Worm (Caenorhabditis elegans) whole organism, L1 larva: ENCODE data around the gene M02D8.7.

Experiments used
- aha-1 ChIP-seq: fragments of 150-350 bp; optimal IDR thresholded peaks from 2 replicates; lab custom pipeline; 2014; ENCODE audit warnings: missing biosample characterization, missing genetic modification characterization
- alr-1 ChIP-seq: fragments of 200-800 bp; sonication (Bioruptor generic); optimal IDR thresholded peaks from 2 replicates; lab custom pipeline; 2018; ENCODE audit warnings: borderline replicate concordance, mild to moderate bottlenecking, missing genetic modification characterization, missing compliant biosample characterization
- aly-2 ChIP-seq: fragments of 150-350 bp; optimal IDR thresholded peaks from 2 replicates; lab custom pipeline; 2014; ENCODE audit warnings: missing biosample characterization, missing genetic modification characterization
- ceh-63 ChIP-seq: fragments of 200-800 bp; sonication (Bioruptor generic); optimal IDR thresholded peaks from 2 replicates; lab custom pipeline; 2018; ENCODE audit warnings: mild to moderate bottlenecking, missing genetic modification characterization, missing compliant biosample characterization
- ceh-8 ChIP-seq: fragments of 200-800 bp; sonication (Bioruptor generic); optimal IDR thresholded peaks from 2 replicates; lab custom pipeline; 2018; ENCODE audit warnings: mild to moderate bottlenecking, missing genetic modification characterization, moderate library complexity, missing compliant biosample characterization
- ceh-82 ChIP-seq, 3 experiments: fragments of 150-350 bp in 1 of 3; sonication (generic microtip) in 2 of 3; optimal IDR thresholded peaks; 2 replicates each; lab custom pipeline; 2014 to 2017; ENCODE audit warnings: missing biosample characterization in 3 of 3, missing genetic modification characterization in 3 of 3
- ceh-90 ChIP-seq: sonication (generic microtip); optimal IDR thresholded peaks from 2 replicates; lab custom pipeline; 2016; ENCODE audit warnings: missing genetic modification characterization, missing compliant biosample characterization
- ces-1 ChIP-seq: fragments of 150-350 bp; optimal IDR thresholded peaks from 2 replicates; lab custom pipeline; 2014; ENCODE audit warnings: missing biosample characterization, missing genetic modification reagents, missing genetic modification characterization
- efl-3 ChIP-seq: fragments of 200-800 bp; sonication (Bioruptor generic); optimal IDR thresholded peaks from 2 replicates; lab custom pipeline; 2018; ENCODE audit warnings: mild to moderate bottlenecking, missing genetic modification characterization, missing compliant biosample characterization
- egl-13 ChIP-seq: sonication (generic microtip); optimal IDR thresholded peaks from 2 replicates; lab custom pipeline; 2016; ENCODE audit warnings: missing genotype, missing genetic modification reagents, missing genetic modification characterization, missing compliant biosample characterization
- egl-27 ChIP-seq, 2 experiments: fragments of 150-350 bp in 1 of 2; sonication (generic microtip); optimal IDR thresholded peaks; 3 replicates each; lab custom pipeline; 2017 to 2018; ENCODE audit warnings: missing biosample characterization in 2 of 2, missing genetic modification characterization in 2 of 2, missing genetic modification reagents in 2 of 2
- elt-3 ChIP-seq, 6 experiments: fragments of 150-350 bp in 1 of 6; sonication (generic microtip); optimal IDR thresholded peaks; 2 replicates each; lab custom pipeline; 2017 to 2018; ENCODE audit warnings: missing biosample characterization in 6 of 6, missing genetic modification characterization in 6 of 6, inconsistent platforms in 1 of 6
- fkh-8 ChIP-seq: sonication (generic microtip); optimal IDR thresholded peaks from 2 replicates; lab custom pipeline; 2016; ENCODE audit warnings: mild to moderate bottlenecking, missing genetic modification characterization, missing compliant biosample characterization
- hlh-4 ChIP-seq: sonication (generic microtip); optimal IDR thresholded peaks from 2 replicates; lab custom pipeline; 2016; ENCODE audit warnings: mild to moderate bottlenecking, missing genetic modification characterization, missing compliant biosample characterization
- isw-1 ChIP-seq: fragments of 200-800 bp; sonication (Bioruptor generic); IDR thresholded peaks from 2 replicates; pipeline ENCODE4 v1.3.6; 2022; ENCODE audit warnings: missing genetic modification characterization, missing compliant biosample characterization
- lin-13 ChIP-seq: fragments of 150-350 bp; optimal IDR thresholded peaks from 2 replicates; lab custom pipeline; 2014; ENCODE audit warnings: missing biosample characterization, missing genetic modification reagents, missing genetic modification characterization
- lin-14 ChIP-seq: fragments of 200-800 bp; sonication (Bioruptor generic); optimal IDR thresholded peaks from 2 replicates; lab custom pipeline; 2018; ENCODE audit warnings: mild to moderate bottlenecking, missing genetic modification characterization, moderate library complexity, missing compliant biosample characterization
- lin-35 ChIP-seq, 2 experiments: fragments of 150-350 bp; optimal IDR thresholded peaks; 2 replicates each; lab custom pipeline; 2014; ENCODE audit warnings: missing biosample characterization in 2 of 2, missing genetic modification characterization in 2 of 2, missing genetic modification reagents in 2 of 2
- lin-39 ChIP-seq: fragments of 150-350 bp; optimal IDR thresholded peaks from 2 replicates; lab custom pipeline; 2014; ENCODE audit warnings: missing biosample characterization, missing genetic modification reagents, missing genetic modification characterization
- lsy-2 ChIP-seq, 2 experiments: fragments of 150-350 bp; optimal IDR thresholded peaks; 2 replicates each; lab custom pipeline; 2014; ENCODE audit warnings: missing biosample characterization in 2 of 2, missing genetic modification characterization in 2 of 2
- mdl-1 ChIP-seq, 2 experiments: fragments of 150-350 bp; optimal IDR thresholded peaks; 2 replicates each; lab custom pipeline; 2014 to 2017; ENCODE audit warnings: missing biosample characterization in 2 of 2, missing genetic modification characterization in 2 of 2, inconsistent platforms in 1 of 2
- nhr-19 ChIP-seq: fragments of 200-800 bp; sonication (Bioruptor generic); conservative IDR thresholded peaks from 2 replicates; pipeline ENCODE4 v1.3.6; 2022; ENCODE audit warnings: missing genetic modification characterization, missing compliant biosample characterization
- nhr-237 ChIP-seq: fragments of 150-350 bp; optimal IDR thresholded peaks from 2 replicates; lab custom pipeline; 2014; ENCODE audit warnings: missing biosample characterization, missing genetic modification characterization
- nhr-71 ChIP-seq: sonication (generic microtip); optimal IDR thresholded peaks from 2 replicates; lab custom pipeline; 2016; ENCODE audit warnings: mild to moderate bottlenecking, missing genetic modification characterization, moderate library complexity, missing compliant biosample characterization
- nhr-77 ChIP-seq: fragments of 150-350 bp; optimal IDR thresholded peaks from 2 replicates; lab custom pipeline; 2014; ENCODE audit warnings: missing biosample characterization, missing genetic modification characterization
- nhr-84 ChIP-seq: sonication (generic microtip); optimal IDR thresholded peaks from 2 replicates; lab custom pipeline; 2017; ENCODE audit warnings: missing biosample characterization, missing genetic modification characterization
- nhr-90 ChIP-seq: sonication (generic microtip); optimal IDR thresholded peaks from 2 replicates; lab custom pipeline; 2016; ENCODE audit warnings: mild to moderate bottlenecking, missing genetic modification characterization, missing compliant biosample characterization; ENCODE audit not compliant: poor library complexity
- pag-3 ChIP-seq: sonication (generic microtip); optimal IDR thresholded peaks from 2 replicates; lab custom pipeline; 2017; ENCODE audit warnings: missing genetic modification characterization, mild to moderate bottlenecking, missing compliant biosample characterization, antibody characterized with exemption, borderline replicate concordance; ENCODE audit not compliant: insufficient read depth
- pax-3 ChIP-seq: fragments of 200-800 bp; sonication (Bioruptor generic); optimal IDR thresholded peaks from 2 replicates; lab custom pipeline; 2018; ENCODE audit warnings: mild to moderate bottlenecking, missing genetic modification characterization, moderate library complexity, missing compliant biosample characterization
- pqm-1 ChIP-seq: sonication (generic microtip); optimal IDR thresholded peaks from 3 replicates; lab custom pipeline; 2017; ENCODE audit warnings: missing biosample characterization, missing genetic modification characterization
- rnt-1 ChIP-seq: sonication (generic microtip); optimal IDR thresholded peaks from 2 replicates; lab custom pipeline; 2016; ENCODE audit warnings: mild to moderate bottlenecking, missing genetic modification characterization, moderate library complexity, missing compliant biosample characterization
- skn-1 ChIP-seq: fragments of 150-350 bp; optimal IDR thresholded peaks from 2 replicates; lab custom pipeline; 2014; ENCODE audit warnings: missing biosample characterization, missing genetic modification characterization
- snpc-4 ChIP-seq: fragments of 150-350 bp; optimal IDR thresholded peaks from 2 replicates; lab custom pipeline; 2014; ENCODE audit warnings: missing biosample characterization, missing genetic modification characterization
- sox-4 ChIP-seq: sonication (generic microtip); optimal IDR thresholded peaks from 2 replicates; lab custom pipeline; 2016; ENCODE audit warnings: missing genetic modification characterization, missing compliant biosample characterization
- unc-98 ChIP-seq: fragments of 200-800 bp; sonication (Bioruptor generic); IDR thresholded peaks from 2 replicates; pipeline ENCODE4 v1.3.6; 2022; ENCODE audit warnings: missing genetic modification characterization, missing compliant biosample characterization
- xbp-1 ChIP-seq: sonication (generic microtip); optimal IDR thresholded peaks from 2 replicates; lab custom pipeline; 2016; ENCODE audit warnings: missing genetic modification characterization, missing compliant biosample characterization
- zag-1 ChIP-seq: fragments of 150-350 bp; optimal IDR thresholded peaks from 2 replicates; lab custom pipeline; 2014; ENCODE audit warnings: missing biosample characterization, missing genetic modification characterization
- zip-4 ChIP-seq: fragments of 200-800 bp; sonication (Bioruptor generic); optimal IDR thresholded peaks from 2 replicates; lab custom pipeline; 2018; ENCODE audit warnings: mild to moderate bottlenecking, missing genetic modification characterization, moderate library complexity, missing compliant biosample characterization
- ztf-4 ChIP-seq: fragments of 150-350 bp; optimal IDR thresholded peaks from 2 replicates; lab custom pipeline; 2014; ENCODE audit warnings: missing biosample characterization, missing genetic modification characterization

The M02D8.7 gene

DNA sequence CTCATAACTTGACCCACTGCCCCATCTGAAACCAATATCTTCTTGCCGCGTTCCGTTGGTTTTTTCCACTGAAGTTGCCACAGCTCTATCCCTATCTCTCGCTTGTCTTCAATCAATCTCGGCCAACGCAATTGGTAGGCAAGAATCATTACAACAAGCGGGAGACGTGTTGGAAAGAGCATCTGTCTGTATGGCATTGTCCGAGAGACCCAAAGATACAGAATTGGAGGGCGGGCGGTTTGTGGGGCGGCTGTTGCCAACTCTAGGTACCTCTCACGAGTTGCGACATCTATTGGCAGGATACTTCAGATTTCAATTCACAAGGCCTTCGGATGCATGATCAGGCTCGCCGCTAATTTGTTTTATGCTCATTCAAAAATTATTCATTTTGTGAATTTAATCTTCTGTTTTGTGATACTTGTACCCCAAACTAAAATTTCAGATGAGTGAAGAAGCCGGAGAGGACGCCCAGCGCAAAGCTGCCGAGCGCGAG, 46.3 kb upstream of the M02D8.7 start, which contains the start of gene unc-27 (continued):
- TF ChIP-seq lin-35 (GFP tag; optimal IDR thresholded peaks at IDR 0.05; lab: Kevin White, UChicago) (no peak), nhr-71 (tag; lab: Kevin White, UChicago) (peak; percentile 74), nhr-77 (tag; lab: Kevin White, UChicago) (no peak), ztf-4 (tag; lab: Kevin White, UChicago) (no peak), zip-4 (GFP tag; lab: Kevin White, UChicago) (no peak), egl-27 (tag; optimal IDR thresholded peaks at IDR 0.05; lab: Kevin White, UChicago) (no peak), unc-98 (no peak), pax-3 (tag; lab: Kevin White, UChicago) (no peak), lsy-2 (tag; optimal IDR thresholded peaks at IDR 0.05; lab: Kevin White, UChicago) (peak in 1 of 2 experiments; percentile 23), rnt-1 (tag; lab: Kevin White, UChicago) (peak; percentile 81)

DNA sequence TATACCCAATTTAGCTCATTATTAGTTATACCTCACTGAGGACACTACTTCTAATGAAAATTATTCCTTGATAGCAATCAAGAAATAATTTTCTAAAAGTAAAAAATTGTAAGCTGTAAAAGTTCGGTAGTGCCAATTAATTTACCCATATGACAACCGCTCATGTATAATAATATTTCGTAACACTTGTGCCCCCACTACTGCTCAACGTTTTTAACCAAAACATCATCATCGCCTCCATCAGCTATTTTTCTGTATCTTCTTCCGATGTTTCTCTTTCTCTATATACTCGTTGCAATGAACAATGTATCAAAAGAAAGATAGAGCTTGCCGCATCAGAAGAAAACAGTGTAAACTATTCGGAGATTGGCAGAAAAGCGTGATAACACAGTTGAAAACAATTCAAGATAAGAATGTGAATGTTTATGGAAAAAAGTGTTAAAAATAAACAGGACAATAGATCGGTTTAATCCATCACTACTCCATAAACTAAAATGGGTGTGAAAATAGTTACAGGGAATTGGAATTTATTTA, 45.0 kb upstream of the M02D8.7 start:
- TF ChIP-seq egl-13 (tag; lab: Kevin White, UChicago) (no peak), pqm-1 (tag; lab: Kevin White, UChicago) (no peak), hlh-4 (no peak), ceh-8 (no peak), nhr-19 (GFP tag; lab: Robert Waterston, UW) (no peak), aha-1 (no peak), sox-4 (tag; lab: Kevin White, UChicago) (no peak), ces-1 (no peak), ceh-90 (tag; lab: Kevin White, UChicago) (no peak), unc-98 (no peak), zag-1 (tag; lab: Kevin White, UChicago) (no peak), nhr-90 (tag; lab: Kevin White, UChicago) (no peak), ceh-82 (tag; optimal IDR thresholded peaks at IDR 0.05; lab: Kevin White, UChicago) (peak in 1 of 3 experiments; percentile 9), aly-2 (no peak), lin-14 (GFP tag; lab: Kevin White, UChicago) (peak; percentile 45), snpc-4 (no peak), elt-3 (tag; optimal IDR thresholded peaks at IDR 0.05; lab: Kevin White, UChicago) (no peak), nhr-71 (tag; lab: Kevin White, UChicago) (peak; percentile 20), fkh-8 (tag; lab: Kevin White, UChicago) (no peak), egl-27 (tag; optimal IDR thresholded peaks at IDR 0.05; lab: Kevin White, UChicago) (no peak), nhr-237 (tag; lab: Kevin White, UChicago) (no peak), lin-39 (tag; lab: Kevin White, UChicago) (peak; percentile 7), nhr-84 (no peak), lsy-2 (tag; optimal IDR thresholded peaks at IDR 0.05; lab: Kevin White, UChicago) (no peak), efl-3 (GFP tag; lab: Kevin White, UChicago) (no peak), ceh-63 (no peak), isw-1 (GFP tag; lab: Robert Waterston, UW) (no peak), lin-13 (no peak), skn-1 (tag; lab: Kevin White, UChicago) (no peak), alr-1 (no peak), xbp-1 (tag; lab: Kevin White, UChicago) (no peak), pax-3 (tag; lab: Kevin White, UChicago) (no peak), rnt-1 (tag; lab: Kevin White, UChicago) (peak; percentile 44), pag-3 (peak; percentile 81), mdl-1 (tag; optimal IDR thresholded peaks at IDR 0.05; lab: Kevin White, UChicago) (no peak)
